Worm (Caenorhabditis elegans) whole organism, L4 larva: ENCODE measurements around the gene F35H8.2.

Experiments
- D1046.2 ChIP-seq: fragments of 200-800 bp; sonication (Bioruptor generic); IDR thresholded peaks from 2 replicates; pipeline ENCODE4 v1.3.6; 2022; ENCODE audit warnings: missing genetic modification characterization, missing compliant biosample characterization
- F26F4.8 ChIP-seq: fragments of 200-800 bp; sonication (Bioruptor generic); conservative IDR thresholded peaks from 2 replicates; pipeline ENCODE4 v1.3.6; 2022; ENCODE audit warnings: missing genetic modification characterization, missing compliant biosample characterization
- R02D3.7 ChIP-seq: fragments of 150-350 bp; sonication (generic microtip); optimal IDR thresholded peaks from 3 replicates; lab custom pipeline; 2014; ENCODE audit warnings: missing biosample characterization, missing genetic modification characterization
- T20F7.1 ChIP-seq: fragments of 200-800 bp; sonication (Bioruptor generic); optimal IDR thresholded peaks from 2 replicates; lab custom pipeline; 2018; ENCODE audit warnings: mild to moderate bottlenecking, missing genetic modification characterization, missing compliant biosample characterization
- T26A8.4 ChIP-seq: fragments of 200-800 bp; sonication (Bioruptor generic); IDR thresholded peaks from 2 replicates; pipeline ENCODE4 v1.3.6; 2022; ENCODE audit warnings: missing genetic modification characterization, missing compliant biosample characterization
- ZK337.2 ChIP-seq: fragments of 200-800 bp; sonication (Bioruptor generic); IDR thresholded peaks from 2 replicates; pipeline ENCODE4 v1.3.6; 2022; ENCODE audit warnings: missing genetic modification reagents, missing genetic modification characterization, missing compliant biosample characterization
- aha-1 ChIP-seq: fragments of 150-350 bp; peaks from one replicate; lab custom pipeline; 2014; ENCODE audit warnings: missing biosample characterization, missing genetic modification characterization
- aly-2 ChIP-seq: sonication (generic microtip); optimal IDR thresholded peaks from 2 replicates; lab custom pipeline; 2018; ENCODE audit warnings: missing biosample characterization, missing genetic modification characterization
- ama-1 ChIP-seq: fragments of 150-350 bp; optimal IDR thresholded peaks from 2 replicates; lab custom pipeline; 2014; ENCODE audit warnings: inconsistent platforms, mixed read lengths
- ceh-20 ChIP-seq: fragments of 200-800 bp; sonication (Bioruptor generic); IDR thresholded peaks from 2 replicates; pipeline ENCODE4 v1.3.6; 2022; ENCODE audit warnings: missing genetic modification reagents, missing genetic modification characterization, missing compliant biosample characterization
- ceh-32 ChIP-seq: sonication (generic microtip); optimal IDR thresholded peaks from 2 replicates; lab custom pipeline; 2016; ENCODE audit warnings: mild to moderate bottlenecking, missing genetic modification characterization, missing compliant biosample characterization; ENCODE audit not compliant: poor library complexity
- cey-2 ChIP-seq: sonication (generic microtip); optimal IDR thresholded peaks from 3 replicates; lab custom pipeline; 2017; ENCODE audit warnings: missing genetic modification characterization, mild to moderate bottlenecking, missing compliant biosample characterization, antibody characterized with exemption, borderline replicate concordance; ENCODE audit not compliant: insufficient read depth
- dmd-6 ChIP-seq: fragments of 200-800 bp; sonication (Bioruptor generic); IDR thresholded peaks from 2 replicates; pipeline ENCODE4 v1.3.6; 2022; ENCODE audit warnings: missing genetic modification reagents, missing genetic modification characterization, missing compliant biosample characterization
- dmd-8 ChIP-seq: fragments of 200-800 bp; sonication (Bioruptor generic); IDR thresholded peaks from 2 replicates; pipeline ENCODE4 v1.3.6; 2022; ENCODE audit warnings: missing genetic modification characterization, missing compliant biosample characterization
- dmd-9 ChIP-seq: fragments of 200-800 bp; sonication (Bioruptor generic); IDR thresholded peaks from 2 replicates; pipeline ENCODE4 v1.3.6; 2022; ENCODE audit warnings: missing genetic modification reagents, missing genetic modification characterization, missing compliant biosample characterization
- dpl-1 ChIP-seq: fragments of 150-350 bp; optimal IDR thresholded peaks from 2 replicates; lab custom pipeline; 2014; ENCODE audit warnings: missing biosample characterization, missing genetic modification reagents, missing genetic modification characterization
- duxl-1 ChIP-seq: sonication (generic microtip); optimal IDR thresholded peaks from 2 replicates; lab custom pipeline; 2016; ENCODE audit warnings: mild to moderate bottlenecking, missing genetic modification characterization, moderate library complexity, missing compliant biosample characterization; ENCODE audit not compliant: poor library complexity
- dve-1 ChIP-seq: sonication (generic microtip); optimal IDR thresholded peaks from 2 replicates; lab custom pipeline; 2017; ENCODE audit warnings: antibody characterized with exemption, mild to moderate bottlenecking, missing genetic modification characterization, missing compliant biosample characterization; ENCODE audit not compliant: insufficient read depth
- egl-43 ChIP-seq: fragments of 200-800 bp; sonication (Bioruptor generic); IDR thresholded peaks from 2 replicates; pipeline ENCODE4 v1.3.6; 2022; ENCODE audit warnings: missing genetic modification reagents, missing genetic modification characterization, missing compliant biosample characterization
- fkh-10 ChIP-seq: fragments of 150-350 bp; optimal IDR thresholded peaks from 2 replicates; lab custom pipeline; 2014; ENCODE audit warnings: missing biosample characterization, missing genetic modification reagents, missing genetic modification characterization
- gei-8 ChIP-seq: fragments of 200-800 bp; sonication (Bioruptor generic); optimal IDR thresholded peaks from 2 replicates; lab custom pipeline; 2018; ENCODE audit warnings: mild to moderate bottlenecking, missing genetic modification characterization, missing compliant biosample characterization
- hif-1 ChIP-seq, 2 experiments: sonication (generic microtip); optimal IDR thresholded peaks; 2 replicates each; lab custom pipeline; 2016 to 2017; ENCODE audit warnings: missing compliant biosample characterization in 2 of 2, missing genetic modification characterization in 2 of 2, missing genetic modification reagents in 2 of 2, missing genotype in 2 of 2, mild to moderate bottlenecking in 1 of 2
- hlh-11 ChIP-seq: fragments of 200-800 bp; sonication (Bioruptor generic); optimal IDR thresholded peaks from 2 replicates; lab custom pipeline; 2018; ENCODE audit warnings: mild to moderate bottlenecking, missing genetic modification characterization, missing compliant biosample characterization
- hlh-30 ChIP-seq: sonication (generic microtip); optimal IDR thresholded peaks from 2 replicates; lab custom pipeline; 2017; ENCODE audit warnings: antibody characterized with exemption, mild to moderate bottlenecking, missing genetic modification characterization, missing compliant biosample characterization; ENCODE audit not compliant: insufficient read depth
- hmg-1.1 ChIP-seq: fragments of 200-800 bp; sonication (Bioruptor generic); IDR thresholded peaks from 2 replicates; pipeline ENCODE4 v1.3.6; 2022; ENCODE audit warnings: missing genetic modification reagents, missing genetic modification characterization, missing compliant biosample characterization
- lim-7 ChIP-seq: fragments of 200-800 bp; sonication (Bioruptor generic); IDR thresholded peaks from 2 replicates; pipeline ENCODE4 v1.3.6; 2022; ENCODE audit warnings: missing genetic modification characterization, missing compliant biosample characterization
- lin-13 ChIP-seq: fragments of 150-350 bp; optimal IDR thresholded peaks from 2 replicates; lab custom pipeline; 2014; ENCODE audit warnings: missing biosample characterization, missing genetic modification reagents, missing genetic modification characterization
- lin-38 ChIP-seq: fragments of 200-800 bp; sonication (Bioruptor generic); IDR thresholded peaks from 2 replicates; pipeline ENCODE4 v1.3.6; 2022; ENCODE audit warnings: missing genetic modification reagents, missing genetic modification characterization, missing compliant biosample characterization
- lsy-2 ChIP-seq, 2 experiments: fragments of 150-350 bp in 1 of 2; sonication (generic microtip) in 1 of 2; optimal IDR thresholded peaks; 2 replicates each; lab custom pipeline; 2014 to 2017; ENCODE audit warnings: missing biosample characterization in 2 of 2, missing genetic modification characterization in 2 of 2
- mdl-1 ChIP-seq, 2 experiments: fragments of 150-350 bp in 1 of 2; sonication (generic microtip) in 1 of 2; optimal IDR thresholded peaks; 2 replicates each; lab custom pipeline; 2014 to 2017; ENCODE audit warnings: missing biosample characterization in 2 of 2, missing genetic modification characterization in 2 of 2
- mdt-29 ChIP-seq: fragments of 200-800 bp; sonication (Bioruptor generic); IDR thresholded peaks from 2 replicates; pipeline ENCODE4 v1.3.6; 2022; ENCODE audit warnings: missing genetic modification reagents, missing genetic modification characterization, missing compliant biosample characterization
- mep-1 ChIP-seq: fragments of 150-350 bp; sonication (generic microtip); optimal IDR thresholded peaks from 3 replicates; lab custom pipeline; 2014; ENCODE audit warnings: missing biosample characterization, missing genetic modification characterization
- mes-2 ChIP-seq: sonication (generic microtip); optimal IDR thresholded peaks from 2 replicates; lab custom pipeline; 2016; ENCODE audit warnings: missing genotype, mild to moderate bottlenecking, missing genetic modification characterization, missing compliant biosample characterization; ENCODE audit not compliant: poor library complexity, severe bottlenecking
- mxl-3 ChIP-seq: fragments of 200-800 bp; sonication (Bioruptor generic); optimal IDR thresholded peaks from 2 replicates; lab custom pipeline; 2018; ENCODE audit warnings: mild to moderate bottlenecking, missing genetic modification characterization, missing compliant biosample characterization
- nhr-11 ChIP-seq: fragments of 150-350 bp; optimal IDR thresholded peaks from 2 replicates; lab custom pipeline; 2014; ENCODE audit warnings: missing biosample characterization, missing genetic modification characterization
- nhr-28 ChIP-seq: fragments of 150-350 bp; optimal IDR thresholded peaks from 2 replicates; lab custom pipeline; 2014; ENCODE audit warnings: missing biosample characterization, missing genetic modification characterization
- nhr-48 ChIP-seq: sonication (generic microtip); optimal IDR thresholded peaks from 2 replicates; lab custom pipeline; 2016; ENCODE audit warnings: mild to moderate bottlenecking, missing genetic modification characterization, missing compliant biosample characterization
- php-3 ChIP-seq: fragments of 200-800 bp; sonication (Bioruptor generic); IDR thresholded peaks from 2 replicates; pipeline ENCODE4 v1.3.6; 2022; ENCODE audit warnings: missing genetic modification reagents, missing genetic modification characterization, missing compliant biosample characterization
- pqm-1 ChIP-seq: sonication (generic microtip); optimal IDR thresholded peaks from 2 replicates; lab custom pipeline; 2017; ENCODE audit warnings: missing biosample characterization, missing genetic modification characterization
- saeg-2 ChIP-seq: fragments of 200-800 bp; sonication (Bioruptor generic); IDR thresholded peaks from 2 replicates; pipeline ENCODE4 v1.3.6; 2022; ENCODE audit warnings: missing genetic modification reagents, missing genetic modification characterization, missing compliant biosample characterization
- snpc-4 ChIP-seq: fragments of 150-350 bp; optimal IDR thresholded peaks from 2 replicates; lab custom pipeline; 2014; ENCODE audit warnings: missing biosample characterization, missing genetic modification characterization
- tag-97 ChIP-seq: fragments of 200-800 bp; sonication (Bioruptor generic); IDR thresholded peaks from 2 replicates; pipeline ENCODE4 v1.3.6; 2022; ENCODE audit warnings: missing genetic modification characterization, missing compliant biosample characterization
- tra-1 ChIP-seq: fragments of 200-800 bp; sonication (Bioruptor generic); IDR thresholded peaks from 2 replicates; pipeline ENCODE4 v1.3.6; 2022; ENCODE audit warnings: missing genetic modification reagents, missing genetic modification characterization, missing compliant biosample characterization
- unc-39 ChIP-seq: sonication (generic microtip); optimal IDR thresholded peaks from 2 replicates; lab custom pipeline; 2017; ENCODE audit warnings: missing biosample characterization, missing genetic modification characterization
- unc-62 ChIP-seq, 3 experiments: fragments of 150-350 bp in 1 of 3; sonication (generic microtip); optimal IDR thresholded peaks in 2 of 3; peaks in 1 of 3; 1 replicate in 1 of 3; 2 replicates in 2 of 3; lab custom pipeline; 2014 to 2017; ENCODE audit warnings: missing biosample characterization in 3 of 3, missing genetic modification characterization in 3 of 3, missing genetic modification reagents in 3 of 3, missing genotype in 1 of 3
- vab-7 ChIP-seq: fragments of 200-800 bp; sonication (Bioruptor generic); IDR thresholded peaks from 2 replicates; pipeline ENCODE4 v1.3.6; 2022; ENCODE audit warnings: missing genetic modification reagents, missing genetic modification characterization, missing compliant biosample characterization
- zag-1 ChIP-seq: fragments of 150-350 bp; optimal IDR thresholded peaks from 2 replicates; lab custom pipeline; 2014; ENCODE audit warnings: missing biosample characterization, missing genetic modification characterization

F35H8.2 gene

DNA sequence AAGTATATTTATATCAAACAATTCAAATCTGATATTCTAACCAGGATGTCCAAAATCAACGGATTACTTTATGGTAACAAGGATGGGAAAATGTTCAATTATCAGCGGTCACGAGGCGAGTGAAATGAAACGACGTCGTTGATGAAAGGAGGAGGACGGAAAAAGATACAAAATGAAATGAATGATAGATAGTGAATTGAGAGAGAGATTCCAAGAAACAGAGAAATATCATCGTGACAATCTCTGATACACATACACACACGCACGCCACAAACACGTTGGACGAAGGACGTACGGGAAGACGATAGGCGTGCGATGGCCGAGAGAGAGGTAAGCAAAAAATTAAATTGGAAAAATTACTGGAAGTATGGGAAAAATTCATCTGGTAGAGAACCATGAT is 45.8 kb downstream of the F35H8.2 start (continued):
- peak; percentile 50 to 96 for TF ChIP-seq mdl-1 (tag; optimal IDR thresholded peaks at IDR 0.05; lab: Kevin White, UChicago)
- no peak for TF ChIP-seq gei-8 (GFP tag; lab: Kevin White, UChicago)
- peak; percentile 0 for TF ChIP-seq mes-2 (tag; lab: Kevin White, UChicago)
- peak; percentile 73 for TF ChIP-seq dve-1 (tag; lab: Kevin White, UChicago)
- peak; percentile 95 for TF ChIP-seq aha-1 (tag; lab: Kevin White, UChicago)
- 0 out of 2 replicates have a peak, but pooled peaks have one; percentile 53 for TF ChIP-seq dmd-8
- TF ChIP-seq pqm-1, result peak; percentile 28
- TF ChIP-seq php-3 (GFP tag; lab: Robert Waterston, UW), result peak; percentile 33; the same call in 1 of the 2 replicates
- TF ChIP-seq egl-43, result no peak
- peak; percentile 8 for TF ChIP-seq dpl-1
- TF ChIP-seq fkh-10 (GFP tag; lab: Kevin White, UChicago), result no peak
- peak; percentile 66 for TF ChIP-seq mep-1 (tag; lab: Kevin White, UChicago)
- 0 out of 2 replicates have a peak, but pooled peaks have one; percentile 47 for TF ChIP-seq ceh-20 (GFP tag; lab: Robert Waterston, UW)
- 0 out of 2 replicates have a peak, but pooled peaks have one; percentile 18 for TF ChIP-seq saeg-2 (GFP tag; lab: Robert Waterston, UW)
- TF ChIP-seq lin-13, result peak; percentile 35
- no peak for TF ChIP-seq snpc-4
- 0 out of 2 replicates have a peak, but pooled peaks have one; percentile 10 for TF ChIP-seq tra-1 (GFP tag; lab: Robert Waterston, UW)

DNA sequence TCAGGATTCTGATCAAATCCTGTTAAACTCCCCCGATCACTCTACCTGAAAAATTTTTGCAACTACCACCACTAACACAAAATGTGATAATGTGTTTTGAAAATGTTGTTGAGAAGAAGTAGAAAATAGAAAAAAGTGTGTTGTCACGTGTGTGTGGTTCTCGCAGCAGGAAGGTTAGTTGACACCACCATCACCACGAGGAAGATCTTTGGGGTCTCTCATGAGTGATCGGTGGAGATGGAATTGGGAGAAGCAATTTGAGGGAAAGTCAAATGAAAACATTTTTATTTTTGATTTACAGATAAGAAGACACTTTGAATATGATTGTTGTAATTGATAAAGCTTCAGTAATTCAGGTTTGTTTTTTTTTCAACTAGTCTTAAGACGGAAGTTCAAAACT is 46.4 kb downstream of the F35H8.2 start:
- TF ChIP-seq cey-2 (tag; lab: Kevin White, UChicago) (peak; percentile 35), dve-1 (tag; lab: Kevin White, UChicago) (peak; percentile 79), nhr-48 (tag; lab: Kevin White, UChicago) (no peak), mxl-3 (GFP tag; lab: Kevin White, UChicago) (peak; percentile 32), mdl-1 (tag; optimal IDR thresholded peaks at IDR 0.05; lab: Kevin White, UChicago) (peak; percentile 79 to 83), F26F4.8 (no peak), lin-38 (no peak), hif-1 (tag; optimal IDR thresholded peaks at IDR 0.05; lab: Kevin White, UChicago) (peak in 1 of 2 experiments; percentile 42), ama-1 (lab: Kevin White, UChicago) (no peak), snpc-4 (no peak), D1046.2 (GFP tag; lab: Robert Waterston, UW) (no peak), nhr-11 (tag; lab: Kevin White, UChicago) (peak; percentile 82), aly-2 (tag; lab: Kevin White, UChicago) (no peak), ZK337.2 (GFP tag; lab: Robert Waterston, UW) (no peak), unc-39 (tag; lab: Kevin White, UChicago) (no peak), nhr-28 (tag; lab: Kevin White, UChicago) (peak; percentile 66), hlh-30 (tag; lab: Kevin White, UChicago) (peak; percentile 96), unc-62 (GFP tag; optimal IDR thresholded peaks at IDR 0.05 in 1 of 2; lab: Kevin White, UChicago) (peak in 1 of 2 experiments; percentile 54), unc-62 (tag; optimal IDR thresholded peaks at IDR 0.05; lab: Kevin White, UChicago) (no peak), vab-7 (GFP tag; lab: Robert Waterston, UW) (no peak), hmg-1.1 (GFP tag; lab: Robert Waterston, UW) (no peak), fkh-10 (GFP tag; lab: Kevin White, UChicago) (no peak), tag-97 (GFP tag; lab: Robert Waterston, UW) (no peak), mdt-29 (GFP tag; lab: Robert Waterston, UW) (no peak), lsy-2 (tag; optimal IDR thresholded peaks at IDR 0.05; lab: Kevin White, UChicago) (peak; percentile 18 to 61), T20F7.1 (GFP tag; lab: Kevin White, UChicago) (no peak), T26A8.4 (GFP tag; lab: Robert Waterston, UW) (no peak), hlh-11 (peak; percentile 77), lim-7 (GFP tag; lab: Robert Waterston, UW) (no peak), ceh-32 (tag; lab: Kevin White, UChicago) (no peak), dmd-9 (GFP tag; lab: Robert Waterston, UW) (no peak), dmd-6 (GFP tag; lab: Robert Waterston, UW) (peak; percentile 69), aha-1 (tag; lab: Kevin White, UChicago) (peak; percentile 94), duxl-1 (tag; lab: Kevin White, UChicago) (no peak), R02D3.7 (tag; lab: Kevin White, UChicago) (no peak), zag-1 (tag; lab: Kevin White, UChicago) (no peak), mep-1 (tag; lab: Kevin White, UChicago) (peak; percentile 49)
